Worm (Caenorhabditis elegans) whole organism, young adult: ENCODE results near the gene C29F7.2.

Experiments
- B0261.1 ChIP-seq: sonication (generic microtip); optimal IDR thresholded peaks from 2 replicates; lab custom pipeline; 2016; ENCODE audit warnings: mild to moderate bottlenecking, missing genetic modification characterization, moderate library complexity, missing compliant biosample characterization
- C17E4.6 ChIP-seq: fragments of 200-800 bp; sonication (Bioruptor generic); IDR thresholded peaks from 2 replicates; pipeline ENCODE4 v1.3.6; 2022; ENCODE audit warnings: missing genetic modification reagents, missing genetic modification characterization, missing compliant biosample characterization
- F10E7.11 ChIP-seq: sonication (generic microtip); optimal IDR thresholded peaks from 2 replicates; lab custom pipeline; 2017; ENCODE audit warnings: mild to moderate bottlenecking, missing genetic modification characterization, moderate library complexity, missing compliant biosample characterization
- F23B12.7 ChIP-seq: sonication (generic microtip); optimal IDR thresholded peaks from 2 replicates; lab custom pipeline; 2017; ENCODE audit warnings: missing genetic modification characterization, mild to moderate bottlenecking, missing compliant biosample characterization, antibody characterized with exemption, moderate library complexity; ENCODE audit not compliant: insufficient read depth
- F49E8.2 ChIP-seq: sonication (generic microtip); optimal IDR thresholded peaks from 3 replicates; lab custom pipeline; 2017; ENCODE audit warnings: missing genetic modification characterization, mild to moderate bottlenecking, missing compliant biosample characterization, antibody characterized with exemption, moderate library complexity; ENCODE audit not compliant: insufficient read depth
- T07F8.4 ChIP-seq: sonication (generic microtip); optimal IDR thresholded peaks from 2 replicates; lab custom pipeline; 2016; ENCODE audit warnings: mild to moderate bottlenecking, missing genetic modification characterization, moderate library complexity, missing compliant biosample characterization
- Y79H2A.3 ChIP-seq: fragments of 200-800 bp; sonication (Bioruptor generic); conservative IDR thresholded peaks from 2 replicates; pipeline ENCODE4 v1.3.6; 2022; ENCODE audit warnings: missing genetic modification reagents, missing genetic modification characterization, missing compliant biosample characterization
- ZK185.1 ChIP-seq: sonication (generic microtip); optimal IDR thresholded peaks from 2 replicates; lab custom pipeline; 2016; ENCODE audit warnings: mild to moderate bottlenecking, missing genetic modification characterization, missing compliant biosample characterization; ENCODE audit not compliant: poor library complexity, severe bottlenecking
- akir-1 ChIP-seq: fragments of 200-800 bp; sonication (Bioruptor generic); optimal IDR thresholded peaks from 2 replicates; lab custom pipeline; 2018; ENCODE audit warnings: mild to moderate bottlenecking, missing genetic modification characterization, moderate library complexity, missing compliant biosample characterization
- ama-1 ChIP-seq, 3 experiments: fragments of 150-350 bp in 1 of 3; sonication (generic microtip) in 2 of 3; optimal IDR thresholded peaks; 2 replicates each; lab custom pipeline; 2014 to 2018; ENCODE audit warnings: missing biosample characterization in 2 of 3, missing genetic modification characterization in 2 of 3, missing genetic modification reagents in 2 of 3
- attf-6 ChIP-seq: fragments of 200-800 bp; sonication (Bioruptor generic); IDR thresholded peaks from 2 replicates; pipeline ENCODE4 v1.3.6; 2022; ENCODE audit warnings: missing genetic modification reagents, missing genetic modification characterization, missing compliant biosample characterization
- ceh-40 ChIP-seq: fragments of 200-800 bp; sonication (Bioruptor generic); IDR thresholded peaks from 2 replicates; pipeline ENCODE4 v1.3.6; 2022; ENCODE audit warnings: missing genetic modification characterization, missing compliant biosample characterization
- ceh-58 ChIP-seq: fragments of 200-800 bp; sonication (Bioruptor generic); IDR thresholded peaks from 2 replicates; pipeline ENCODE4 v1.3.6; 2022; ENCODE audit warnings: missing genetic modification characterization, missing compliant biosample characterization
- ceh-79 ChIP-seq: sonication (generic microtip); optimal IDR thresholded peaks from 2 replicates; lab custom pipeline; 2017; ENCODE audit warnings: mild to moderate bottlenecking, missing genetic modification characterization, missing compliant biosample characterization
- die-1 ChIP-seq: sonication (generic microtip); optimal IDR thresholded peaks from 2 replicates; lab custom pipeline; 2016; ENCODE audit warnings: missing genotype, mild to moderate bottlenecking, missing genetic modification characterization, missing compliant biosample characterization
- dox-1 ChIP-seq: fragments of 200-800 bp; sonication (Bioruptor generic); IDR thresholded peaks from 2 replicates; pipeline ENCODE4 v1.3.6; 2022; ENCODE audit warnings: missing genetic modification reagents, missing genetic modification characterization, missing compliant biosample characterization
- hmg-1.2 ChIP-seq: fragments of 200-800 bp; sonication (Bioruptor generic); IDR thresholded peaks from 2 replicates; pipeline ENCODE4 v1.3.6; 2022; ENCODE audit warnings: missing genetic modification reagents, missing genetic modification characterization, missing compliant biosample characterization
- hmg-20 ChIP-seq: fragments of 200-800 bp; sonication (Bioruptor generic); IDR thresholded peaks from 2 replicates; pipeline ENCODE4 v1.3.6; 2022; ENCODE audit warnings: missing genetic modification reagents, missing genetic modification characterization, missing compliant biosample characterization
- hrde-1 ChIP-seq: sonication (generic microtip); optimal IDR thresholded peaks from 2 replicates; lab custom pipeline; 2016; ENCODE audit warnings: missing genetic modification characterization, mild to moderate bottlenecking, missing compliant biosample characterization, moderate library complexity, missing genotype, missing genetic modification reagents, borderline replicate concordance
- let-607 ChIP-seq, 2 experiments: fragments of 200-800 bp in 1 of 2; sonication (Bioruptor generic) in 1 of 2; sonication (generic microtip) in 1 of 2; optimal IDR thresholded peaks; 2 replicates each; lab custom pipeline; 2016 to 2018; ENCODE audit warnings: mild to moderate bottlenecking in 2 of 2, missing compliant biosample characterization in 2 of 2, missing genetic modification characterization in 2 of 2, moderate library complexity in 2 of 2, missing genotype in 1 of 2
- lin-26 ChIP-seq: fragments of 200-800 bp; sonication (Bioruptor generic); IDR thresholded peaks from 2 replicates; pipeline ENCODE4 v1.3.6; 2022; ENCODE audit warnings: missing genetic modification reagents, missing genetic modification characterization, missing compliant biosample characterization
- lir-1 ChIP-seq: fragments of 200-800 bp; sonication (Bioruptor generic); conservative IDR thresholded peaks from 2 replicates; pipeline ENCODE4 v1.3.6; 2022; ENCODE audit warnings: missing genetic modification reagents, missing genetic modification characterization, missing compliant biosample characterization
- lsl-1 ChIP-seq: fragments of 200-800 bp; sonication (Bioruptor generic); optimal IDR thresholded peaks from 2 replicates; lab custom pipeline; 2018; ENCODE audit warnings: mild to moderate bottlenecking, missing genetic modification characterization, moderate library complexity, missing compliant biosample characterization
- lsy-27 ChIP-seq: sonication (generic microtip); optimal IDR thresholded peaks from 2 replicates; lab custom pipeline; 2017; ENCODE audit warnings: missing genetic modification characterization, mild to moderate bottlenecking, missing compliant biosample characterization, antibody characterized with exemption, missing genotype, borderline replicate concordance; ENCODE audit not compliant: insufficient read depth
- mcd-1 ChIP-seq: fragments of 200-800 bp; sonication (Bioruptor generic); IDR thresholded peaks from 2 replicates; pipeline ENCODE4 v1.3.6; 2022; ENCODE audit warnings: missing genetic modification reagents, missing genetic modification characterization, missing compliant biosample characterization
- nfya-1 ChIP-seq: sonication (generic microtip); optimal IDR thresholded peaks from 2 replicates; lab custom pipeline; 2017; ENCODE audit warnings: antibody characterized with exemption, missing compliant biosample characterization, missing genetic modification characterization, borderline replicate concordance; ENCODE audit not compliant: insufficient read depth
- nhr-80 ChIP-seq: sonication (generic microtip); optimal IDR thresholded peaks from 2 replicates; lab custom pipeline; 2016; ENCODE audit warnings: missing genetic modification characterization, missing compliant biosample characterization
- nhr-90 ChIP-seq: sonication (generic microtip); optimal IDR thresholded peaks from 2 replicates; lab custom pipeline; 2016; ENCODE audit warnings: missing genotype, mild to moderate bottlenecking, missing genetic modification characterization, missing compliant biosample characterization
- rec-8 ChIP-seq, 2 experiments: sonication (generic microtip); optimal IDR thresholded peaks; 2 replicates each; lab custom pipeline; 2016; ENCODE audit warnings: mild to moderate bottlenecking in 2 of 2, missing genetic modification characterization in 2 of 2, missing genetic modification reagents in 2 of 2, missing genotype in 2 of 2, missing biosample characterization in 1 of 2, missing compliant biosample characterization in 1 of 2, moderate library complexity in 1 of 2
- repo-1 ChIP-seq: sonication (generic microtip); optimal IDR thresholded peaks from 2 replicates; lab custom pipeline; 2017; ENCODE audit warnings: mild to moderate bottlenecking, missing genetic modification characterization, missing compliant biosample characterization
- rpc-1 ChIP-seq, 2 experiments: fragments of 150-350 bp in 1 of 2; sonication (generic microtip) in 1 of 2; optimal IDR thresholded peaks; 2 replicates each; lab custom pipeline; 2014 to 2018; ENCODE audit warnings: missing biosample characterization in 1 of 2, missing genetic modification characterization in 1 of 2, missing genetic modification reagents in 1 of 2, missing genotype in 1 of 2
- snpc-1.1 ChIP-seq: sonication (generic microtip); optimal IDR thresholded peaks from 2 replicates; lab custom pipeline; 2017; ENCODE audit warnings: missing genetic modification characterization, mild to moderate bottlenecking, missing compliant biosample characterization, antibody characterized with exemption, moderate library complexity, missing genotype, missing genetic modification reagents; ENCODE audit not compliant: insufficient read depth
- snpc-1.3 ChIP-seq: sonication (generic microtip); optimal IDR thresholded peaks from 2 replicates; lab custom pipeline; 2017; ENCODE audit warnings: missing genetic modification characterization, mild to moderate bottlenecking, missing compliant biosample characterization, antibody characterized with exemption, moderate library complexity, missing genotype, missing genetic modification reagents; ENCODE audit not compliant: insufficient read depth
- snpc-3.4 ChIP-seq: sonication (generic microtip); optimal IDR thresholded peaks from 2 replicates; lab custom pipeline; 2017; ENCODE audit warnings: missing genetic modification characterization, mild to moderate bottlenecking, missing compliant biosample characterization, antibody characterized with exemption, moderate library complexity, missing genotype, missing genetic modification reagents
- snpc-4 ChIP-seq, 5 experiments: fragments of 150-350 bp in 1 of 5; sonication (generic microtip) in 4 of 5; optimal IDR thresholded peaks; 2 replicates each; lab custom pipeline; 2014 to 2018; ENCODE audit warnings: missing genetic modification characterization in 5 of 5, missing biosample characterization in 3 of 5, antibody characterized with exemption in 2 of 5, mild to moderate bottlenecking in 2 of 5, missing compliant biosample characterization in 2 of 5, missing genotype in 2 of 5, moderate library complexity in 2 of 5, missing genetic modification reagents in 1 of 5
- somi-1 ChIP-seq: fragments of 200-800 bp; sonication (Bioruptor generic); optimal IDR thresholded peaks from 2 replicates; lab custom pipeline; 2018; ENCODE audit warnings: mild to moderate bottlenecking, missing genetic modification characterization, missing compliant biosample characterization
- tbp1 ChIP-seq: fragments of 200-800 bp; sonication (Bioruptor generic); optimal IDR thresholded peaks from 2 replicates; lab custom pipeline; 2018; ENCODE audit warnings: mild to moderate bottlenecking, missing genetic modification characterization, missing compliant biosample characterization
- unc-130 ChIP-seq: sonication (generic microtip); optimal IDR thresholded peaks from 2 replicates; lab custom pipeline; 2016; ENCODE audit warnings: missing genetic modification reagents, missing genetic modification characterization, missing compliant biosample characterization
- ztf-18 ChIP-seq: sonication (generic microtip); optimal IDR thresholded peaks from 2 replicates; lab custom pipeline; 2016; ENCODE audit warnings: missing genotype, mild to moderate bottlenecking, missing genetic modification characterization, missing compliant biosample characterization
- ztf-3 ChIP-seq: fragments of 200-800 bp; sonication (Bioruptor generic); optimal IDR thresholded peaks from 2 replicates; lab custom pipeline; 2018; ENCODE audit warnings: mild to moderate bottlenecking, missing genetic modification characterization, missing compliant biosample characterization
- ztf-6 ChIP-seq: fragments of 200-800 bp; sonication (Bioruptor generic); IDR thresholded peaks from 2 replicates; pipeline ENCODE4 v1.3.6; 2022; ENCODE audit warnings: missing genetic modification reagents, missing genetic modification characterization, missing compliant biosample characterization

Gene C29F7.2

DNA sequence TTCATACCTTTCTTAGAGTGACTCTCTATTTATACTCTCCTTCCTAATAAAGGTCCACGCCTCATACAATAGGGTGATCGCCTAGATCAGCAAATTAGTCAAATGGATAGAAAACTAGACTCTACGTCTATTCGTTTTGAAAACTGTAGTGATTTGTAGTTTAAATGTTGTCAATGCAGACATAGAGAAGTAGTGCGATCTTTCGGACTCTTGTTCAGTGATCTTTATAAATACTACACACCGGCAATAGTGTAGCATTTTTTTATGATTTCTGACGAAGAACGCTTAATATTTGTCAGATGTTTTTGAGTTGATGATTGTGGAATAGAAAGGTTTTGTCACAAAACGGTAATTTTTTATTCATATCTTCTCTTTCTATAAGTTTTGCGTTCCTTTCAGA is 4.6 kb upstream of the C29F7.2 start:
- TF ChIP-seq attf-6 (GFP tag; lab: Robert Waterston, UW) (no peak), ztf-3 (GFP tag; lab: Kevin White, UChicago) (no peak), ceh-79 (tag; lab: Kevin White, UChicago) (no peak), ztf-6 (GFP tag; lab: Robert Waterston, UW) (no peak), unc-130 (GFP tag; lab: Kevin White, UChicago) (no peak), Y79H2A.3 (GFP tag; lab: Robert Waterston, UW) (no peak), akir-1 (no peak), F49E8.2 (tag; lab: Kevin White, UChicago) (no peak), ceh-40 (GFP tag; lab: Robert Waterston, UW) (no peak), C17E4.6 (no peak), repo-1 (no peak), lir-1 (GFP tag; lab: Robert Waterston, UW) (no peak), hmg-20 (GFP tag; lab: Robert Waterston, UW) (no peak), lsy-27 (tag; lab: Kevin White, UChicago) (no peak)
- TF ChIP-seq, all 124 proteins: peak for 0

DNA sequence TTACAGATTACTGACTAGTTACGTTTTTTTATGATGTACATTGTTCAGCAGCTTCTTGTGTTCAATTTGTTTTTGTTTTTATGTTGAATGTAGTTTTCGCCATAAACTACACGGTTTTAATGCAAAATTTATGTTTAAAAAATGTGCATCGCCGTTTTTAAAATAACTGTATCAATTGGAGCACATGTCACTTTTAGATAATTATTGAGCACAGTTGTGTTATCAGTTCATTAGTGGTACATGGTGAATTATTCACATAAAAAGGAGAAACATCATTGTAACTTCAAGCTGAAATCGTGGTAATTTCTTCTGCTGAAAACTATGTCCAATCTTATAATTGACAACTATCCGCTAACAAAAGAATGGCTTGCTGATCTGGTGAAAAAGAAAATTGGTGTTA is 3.6 kb upstream of the C29F7.2 start:
- TF ChIP-seq ceh-58 (GFP tag; lab: Robert Waterston, UW) (no peak), mcd-1 (GFP tag; lab: Robert Waterston, UW) (no peak), ZK185.1 (tag; lab: Kevin White, UChicago) (no peak), F10E7.11 (tag; lab: Kevin White, UChicago) (no peak), nfya-1 (tag; lab: Kevin White, UChicago) (no peak), T07F8.4 (tag; lab: Kevin White, UChicago) (no peak), nhr-80 (peak; percentile 49)

DNA sequence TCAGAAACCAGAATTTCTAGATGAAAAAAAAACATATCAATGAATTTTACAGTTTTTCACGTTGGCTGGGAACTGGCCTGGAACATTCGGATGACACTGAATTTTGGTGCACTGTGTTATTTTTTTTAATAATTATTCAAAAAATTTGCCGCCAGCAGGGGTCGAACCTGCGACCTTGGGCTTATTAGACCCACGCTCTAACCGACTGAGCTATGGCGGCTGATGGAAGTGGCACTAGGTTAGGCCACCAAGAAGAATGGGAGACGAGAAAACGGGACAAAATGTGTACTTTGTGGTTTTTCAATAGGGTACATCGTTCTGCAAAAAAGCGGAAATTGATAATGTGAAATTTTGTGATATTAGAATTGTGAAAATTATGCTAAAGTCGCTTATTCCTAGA is 904 bp upstream of the C29F7.2 start:
- TF ChIP-seq hmg-1.2 (GFP tag; lab: Robert Waterston, UW) (peak; percentile 55), die-1 (tag; lab: Kevin White, UChicago) (peak; percentile 65), tbp1 (GFP tag; lab: Kevin White, UChicago) (peak; percentile 93), snpc-4 (GFP tag; optimal IDR thresholded peaks at IDR 0.05; lab: Kevin White, UChicago) (peak; percentile 75), snpc-4 (tag; optimal IDR thresholded peaks at IDR 0.05; lab: Kevin White, UChicago) (peak in 3 of 4 experiments; percentile 3 to 82 (median 72)), lin-26 (GFP tag; lab: Robert Waterston, UW) (peak; percentile 69), rec-8 (tag; optimal IDR thresholded peaks at IDR 0.05; lab: Kevin White, UChicago) (peak; percentile 26 to 48), dox-1 (GFP tag; lab: Robert Waterston, UW) (no peak), ztf-18 (tag; lab: Kevin White, UChicago) (peak; percentile 40), ceh-79 (tag; lab: Kevin White, UChicago) (peak; percentile 13), ama-1 (optimal IDR thresholded peaks at IDR 0.05; lab: Kevin White, UChicago) (no peak), ama-1 (GFP tag; optimal IDR thresholded peaks at IDR 0.05; lab: Kevin White, UChicago) (peak in 1 of 2 experiments; percentile 58), B0261.1 (peak; percentile 77), nhr-80 (peak; percentile 8), F23B12.7 (tag; lab: Kevin White, UChicago) (peak; percentile 64), F49E8.2 (tag; lab: Kevin White, UChicago) (no peak), let-607 (tag; optimal IDR thresholded peaks at IDR 0.05; lab: Kevin White, UChicago) (peak in 1 of 2 experiments; percentile 12), snpc-3.4 (tag; lab: Kevin White, UChicago) (peak; percentile 49), nhr-90 (tag; lab: Kevin White, UChicago) (peak; percentile 78), somi-1 (GFP tag; lab: Kevin White, UChicago) (peak; percentile 23), rpc-1 (optimal IDR thresholded peaks at IDR 0.05; lab: Kevin White, UChicago) (peak; percentile 69), rpc-1 (tag; optimal IDR thresholded peaks at IDR 0.05; lab: Kevin White, UChicago) (peak; percentile 79), snpc-1.1 (tag; lab: Kevin White, UChicago) (peak; percentile 17), hrde-1 (tag; lab: Kevin White, UChicago) (peak; percentile 22), lsl-1 (no peak), snpc-1.3 (tag; lab: Kevin White, UChicago) (peak; percentile 39), nfya-1 (tag; lab: Kevin White, UChicago) (no peak)
